Worm (Caenorhabditis elegans) whole organism, L4 larva: ENCODE data around the gene pag-3.

Experiments used
- Y75B8A.6 ChIP-seq: fragments of 200-800 bp; sonication (Bioruptor generic); IDR thresholded peaks from 2 replicates; pipeline ENCODE4 v1.3.6; 2022; ENCODE audit warnings: missing genetic modification reagents, missing genetic modification characterization, missing compliant biosample characterization
- ZK546.5 ChIP-seq, 2 experiments: sonication (generic microtip); optimal IDR thresholded peaks; 2 replicates each; lab custom pipeline; 2017; ENCODE audit warnings: missing biosample characterization in 2 of 2, missing genetic modification characterization in 2 of 2
- gei-8 ChIP-seq: fragments of 200-800 bp; sonication (Bioruptor generic); optimal IDR thresholded peaks from 2 replicates; lab custom pipeline; 2018; ENCODE audit warnings: mild to moderate bottlenecking, missing genetic modification characterization, missing compliant biosample characterization
- mxl-2 ChIP-seq: fragments of 200-800 bp; sonication (Bioruptor generic); conservative IDR thresholded peaks from 2 replicates; pipeline ENCODE4 v1.3.6; 2022; ENCODE audit warnings: missing genetic modification reagents, missing genetic modification characterization, missing compliant biosample characterization
- nhr-28 ChIP-seq: fragments of 150-350 bp; optimal IDR thresholded peaks from 2 replicates; lab custom pipeline; 2014; ENCODE audit warnings: missing biosample characterization, missing genetic modification characterization
- spr-3 ChIP-seq: fragments of 200-800 bp; sonication (Bioruptor generic); optimal IDR thresholded peaks from 2 replicates; lab custom pipeline; 2018; ENCODE audit warnings: mild to moderate bottlenecking, missing genetic modification characterization, missing compliant biosample characterization
- unc-39 ChIP-seq: sonication (generic microtip); optimal IDR thresholded peaks from 2 replicates; lab custom pipeline; 2017; ENCODE audit warnings: missing biosample characterization, missing genetic modification characterization
- unc-62 ChIP-seq, 3 experiments: fragments of 150-350 bp in 1 of 3; sonication (generic microtip); optimal IDR thresholded peaks in 2 of 3; peaks in 1 of 3; 1 replicate in 1 of 3; 2 replicates in 2 of 3; lab custom pipeline; 2014 to 2017; ENCODE audit warnings: missing biosample characterization in 3 of 3, missing genetic modification characterization in 3 of 3, missing genetic modification reagents in 3 of 3, missing genotype in 1 of 3

DNA sequence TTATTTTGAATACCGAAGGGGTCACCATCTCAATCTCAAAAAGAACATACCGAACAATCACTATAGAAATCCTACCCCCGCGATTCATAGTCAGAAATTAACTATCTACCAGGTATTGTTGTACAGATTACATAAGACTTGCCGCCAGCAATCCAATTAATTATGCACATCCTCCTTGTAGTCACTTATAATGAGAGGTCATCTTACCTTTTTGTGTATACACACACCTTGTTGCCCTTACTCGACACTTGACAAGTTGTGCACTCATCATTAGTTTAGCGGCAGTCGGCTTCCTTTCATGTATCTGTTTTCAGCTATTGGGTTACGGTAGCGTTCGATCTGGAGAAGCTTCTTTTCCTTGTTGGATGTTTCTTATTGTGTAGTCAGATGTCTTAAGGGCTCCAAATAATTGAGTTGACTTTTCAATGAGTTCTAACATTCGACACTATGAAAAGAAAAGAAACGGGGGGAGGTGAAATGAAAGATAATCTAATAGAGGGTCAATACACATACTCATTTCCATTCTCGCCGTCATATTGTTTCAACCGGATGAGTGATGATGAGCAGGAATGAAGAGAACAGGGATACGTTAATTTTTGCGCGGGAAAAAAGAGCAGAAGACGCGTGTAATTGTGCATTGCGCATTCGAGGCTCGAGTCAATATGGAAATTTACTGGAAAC, 5.1 kb upstream of the pag-3 start:
- no peak for TF ChIP-seq Y75B8A.6
- peak in 1 of 2 experiments; percentile 67 for TF ChIP-seq unc-62 (GFP tag; optimal IDR thresholded peaks at IDR 0.05 in 1 of 2; lab: Kevin White, UChicago)
- TF ChIP-seq unc-62 (tag; optimal IDR thresholded peaks at IDR 0.05; lab: Kevin White, UChicago), result no peak
- TF ChIP-seq gei-8 (GFP tag; lab: Kevin White, UChicago), result no peak
- TF ChIP-seq spr-3 (GFP tag; lab: Kevin White, UChicago), result no peak
- TF ChIP-seq unc-39 (tag; lab: Kevin White, UChicago), result no peak
- no peak for TF ChIP-seq nhr-28 (tag; lab: Kevin White, UChicago)
- TF ChIP-seq ZK546.5 (tag; optimal IDR thresholded peaks at IDR 0.05; lab: Kevin White, UChicago), result no peak
- TF ChIP-seq mxl-2 (GFP tag; lab: Robert Waterston, UW), result no peak
